Fruit fly (Drosophila melanogaster) Kc167 (cell line): ENCODE measurements around the gene crq.

Experiments
- Sin3A ChIP-seq: fragments of >200 bp; optimal IDR thresholded peaks from 2 replicates; lab custom pipeline; 2018; ENCODE audit warnings: missing external identifiers
- h ChIP-seq: fragments of >200 bp; optimal IDR thresholded peaks from 3 replicates; lab custom pipeline; 2018; ENCODE audit warnings: missing external identifiers
- ttk ChIP-seq: sonication (Bioruptor generic); optimal IDR thresholded peaks from 2 replicates; lab custom pipeline; 2017; ENCODE audit warnings: missing external identifiers

- TF ChIP-seq h (lab: Kevin White, UChicago) = no peak
- no peak for TF ChIP-seq ttk (lab: Kevin White, UChicago)
- no peak for TF ChIP-seq Sin3A (lab: Kevin White, UChicago)
Observed at dm6 chr2L:483347-484280, 30.8 kb upstream of the crq start.
